Fruit fly (Drosophila melanogaster): ENCODE data around the gene ND-B22.

Gene ND-B22

dm6 chr2L:13368940-13369339 lies 2.0 kb downstream of the ND-B22 start, which contains the start of gene CG31855:
CG31855 (plus strand) TSS chr2L:13369204.
- peak; percentile 44 for TF ChIP-seq jim (GFP tag; optimal IDR thresholded peaks at IDR 0.05)
- TF ChIP-seq Vsx2 (GFP tag; optimal IDR thresholded peaks at IDR 0.05; ENCODE audit: partially characterized antibody) = no peak
- no peak for TF ChIP-seq N (GFP tag; optimal IDR thresholded peaks at IDR 0.05)
- peak; percentile 68 for TF ChIP-seq CG9705 (GFP tag; optimal IDR thresholded peaks at IDR 0.05)
- TF ChIP-seq Hr78 (GFP tag; optimal IDR thresholded peaks at IDR 0.05) = no peak
- peak; percentile 80 for TF ChIP-seq Sp1 (GFP tag; optimal IDR thresholded peaks at IDR 0.05)
- no peak for TF ChIP-seq pan (optimal IDR thresholded peaks at IDR 0.05)
- peak; percentile 75 for TF ChIP-seq psq (GFP tag; optimal IDR thresholded peaks at IDR 0.05)
- no peak for TF ChIP-seq lola (GFP tag; optimal IDR thresholded peaks at IDR 0.05)
- TF ChIP-seq dl (GFP tag; optimal IDR thresholded peaks at IDR 0.05; ENCODE audit: insufficient read depth in 1 of 2, partially characterized antibody in 2 of 2) = no peak
- peak; percentile 95 for TF ChIP-seq Hnf4 (GFP tag; optimal IDR thresholded peaks at IDR 0.05)
- no peak for TF ChIP-seq Mio (GFP tag; optimal IDR thresholded peaks at IDR 0.05)
- TF ChIP-seq Myc (optimal IDR thresholded peaks at IDR 0.05) = no peak
- peak; percentile 5 for TF ChIP-seq CG32264 (GFP tag; optimal IDR thresholded peaks at IDR 0.05)
- peak; percentile 85 for TF ChIP-seq dsf (GFP tag; optimal IDR thresholded peaks at IDR 0.05; ENCODE audit: borderline replicate concordance)
- peak; percentile 85 for TF ChIP-seq Jra (GFP tag; optimal IDR thresholded peaks at IDR 0.05)
- TF ChIP-seq foxo (GFP tag; optimal IDR thresholded peaks at IDR 0.05) = peak in 1 of 2 experiments; percentile 90
- TF ChIP-seq sage (GFP tag; optimal IDR thresholded peaks at IDR 0.05) = peak; percentile 83
- TF ChIP-seq GATAd (GFP tag; optimal IDR thresholded peaks at IDR 0.05) = peak; percentile 67
- no peak for TF ChIP-seq usp (GFP tag; optimal IDR thresholded peaks at IDR 0.05)
- TF ChIP-seq br (GFP tag; optimal IDR thresholded peaks at IDR 0.05) = peak; percentile 83
- TF ChIP-seq woc (GFP tag; optimal IDR thresholded peaks at IDR 0.05) = peak; percentile 84
- TF ChIP-seq sv (GFP tag; optimal IDR thresholded peaks at IDR 0.05) = peak; percentile 81
- TF ChIP-seq OdsH (GFP tag; optimal IDR thresholded peaks at IDR 0.05) = peak; percentile 83
- TF ChIP-seq h (GFP tag; optimal IDR thresholded peaks at IDR 0.05) = peak; percentile 89
- peak; percentile 88 for TF ChIP-seq brk (GFP tag; optimal IDR thresholded peaks at IDR 0.05)
- TF ChIP-seq rgr (GFP tag; optimal IDR thresholded peaks at IDR 0.05) = peak; percentile 90
- TF ChIP-seq Dfd (GFP tag; optimal IDR thresholded peaks at IDR 0.05) = no peak
- no peak for TF ChIP-seq Rel (GFP tag; optimal IDR thresholded peaks at IDR 0.05)
- TF ChIP-seq Rel (tag; optimal IDR thresholded peaks at IDR 0.05) = peak; percentile 61
- peak; percentile 71 for TF ChIP-seq ey (GFP tag; optimal IDR thresholded peaks at IDR 0.05)
- TF ChIP-seq CrebA (GFP tag; optimal IDR thresholded peaks at IDR 0.05; ENCODE audit: borderline replicate concordance) = no peak
- TF ChIP-seq fru (GFP tag; optimal IDR thresholded peaks at IDR 0.05) = peak; percentile 83
- TF ChIP-seq dmrt93B (GFP tag; optimal IDR thresholded peaks at IDR 0.05) = peak; percentile 48
- TF ChIP-seq HLH106 (tag; optimal IDR thresholded peaks at IDR 0.05) = peak; percentile 78
- TF ChIP-seq tai (GFP tag; optimal IDR thresholded peaks at IDR 0.05) = no peak
- peak; percentile 96 for TF ChIP-seq Hr83 (GFP tag; optimal IDR thresholded peaks at IDR 0.05; ENCODE audit: poor library complexity, severe bottlenecking)
- TF ChIP-seq Abd-B (GFP tag; optimal IDR thresholded peaks at IDR 0.05) = no peak
- no peak for TF ChIP-seq Dif (GFP tag; optimal IDR thresholded peaks at IDR 0.05; ENCODE audit: partially characterized antibody)

dm6 chr2L:13367378-13367777 lies 3.5 kb downstream of the ND-B22 start, which contains the start of gene Tap42:
Tap42 (plus strand) TSS chr2L:13367617.
- TF ChIP-seq dmrt93B (GFP tag; optimal IDR thresholded peaks at IDR 0.05) (no peak), HLH106 (tag; optimal IDR thresholded peaks at IDR 0.05) (no peak), sage (GFP tag; optimal IDR thresholded peaks at IDR 0.05) (peak; percentile 76), Sp1 (GFP tag; optimal IDR thresholded peaks at IDR 0.05) (peak; percentile 14), rgr (GFP tag; optimal IDR thresholded peaks at IDR 0.05) (no peak), foxo (GFP tag; optimal IDR thresholded peaks at IDR 0.05) (peak in 1 of 2 experiments; percentile 29), woc (GFP tag; optimal IDR thresholded peaks at IDR 0.05) (peak; percentile 52), dsf (GFP tag; optimal IDR thresholded peaks at IDR 0.05; ENCODE audit: borderline replicate concordance) (no peak), Hnf4 (GFP tag; optimal IDR thresholded peaks at IDR 0.05) (no peak), jim (GFP tag; optimal IDR thresholded peaks at IDR 0.05) (no peak), br (GFP tag; optimal IDR thresholded peaks at IDR 0.05) (no peak), Jra (GFP tag; optimal IDR thresholded peaks at IDR 0.05) (no peak), Vsx2 (GFP tag; optimal IDR thresholded peaks at IDR 0.05; ENCODE audit: partially characterized antibody) (no peak), Myc (optimal IDR thresholded peaks at IDR 0.05) (peak; percentile 64), Hr83 (GFP tag; optimal IDR thresholded peaks at IDR 0.05; ENCODE audit: poor library complexity, severe bottlenecking) (no peak), CG32264 (GFP tag; optimal IDR thresholded peaks at IDR 0.05) (no peak), h (GFP tag; optimal IDR thresholded peaks at IDR 0.05) (peak; percentile 17), sv (GFP tag; optimal IDR thresholded peaks at IDR 0.05) (peak; percentile 31), psq (GFP tag; optimal IDR thresholded peaks at IDR 0.05) (no peak), GATAd (GFP tag; optimal IDR thresholded peaks at IDR 0.05) (no peak), CrebA (GFP tag; optimal IDR thresholded peaks at IDR 0.05; ENCODE audit: borderline replicate concordance) (no peak), tai (GFP tag; optimal IDR thresholded peaks at IDR 0.05) (no peak), OdsH (GFP tag; optimal IDR thresholded peaks at IDR 0.05) (no peak), ey (GFP tag; optimal IDR thresholded peaks at IDR 0.05) (no peak), Abd-B (GFP tag; optimal IDR thresholded peaks at IDR 0.05) (no peak), lola (GFP tag; optimal IDR thresholded peaks at IDR 0.05) (no peak), Dif (GFP tag; optimal IDR thresholded peaks at IDR 0.05; ENCODE audit: partially characterized antibody) (no peak), Rel (GFP tag; optimal IDR thresholded peaks at IDR 0.05) (no peak), Rel (tag; optimal IDR thresholded peaks at IDR 0.05) (no peak), N (GFP tag; optimal IDR thresholded peaks at IDR 0.05) (no peak), usp (GFP tag; optimal IDR thresholded peaks at IDR 0.05) (no peak), pan (optimal IDR thresholded peaks at IDR 0.05) (no peak), fru (GFP tag; optimal IDR thresholded peaks at IDR 0.05) (peak; percentile 3), CG9705 (GFP tag; optimal IDR thresholded peaks at IDR 0.05) (no peak), brk (GFP tag; optimal IDR thresholded peaks at IDR 0.05) (peak; percentile 40), Mio (GFP tag; optimal IDR thresholded peaks at IDR 0.05) (no peak)

All from whole organism, wandering third instar larva.